Fruit fly (Drosophila melanogaster) whole organism, prepupa: ENCODE data around the gene rux.

Source experiments
- CG6276 ChIP-seq: fragments of 200-800 bp; sonication (Bioruptor generic); optimal IDR thresholded peaks from 2 replicates; lab custom pipeline; 2017; ENCODE audit warnings: missing biosample characterization, mild to moderate bottlenecking, missing genetic modification characterization
- acj6 ChIP-seq: fragments of 200-800 bp; sonication (Bioruptor generic); optimal IDR thresholded peaks from 3 replicates; lab custom pipeline; 2016; ENCODE audit warnings: missing biosample characterization, missing genetic modification characterization

dm6 chrX:5989368-5989767 is 48.2 kb downstream of the rux start:
- TF ChIP-seq CG6276 (GFP tag; lab: Kevin White, UChicago) (no peak), acj6 (GFP tag; lab: Kevin White, UChicago) (no peak)
